Worm (Caenorhabditis elegans) whole organism, L4 larva: ENCODE measurements around the gene srw-109.

ENCODE experiments used
- D1046.2 ChIP-seq: fragments of 200-800 bp; sonication (Bioruptor generic); IDR thresholded peaks from 2 replicates; pipeline ENCODE4 v1.3.6; 2022; ENCODE audit warnings: missing genetic modification characterization, missing compliant biosample characterization
- F37D6.2 ChIP-seq: sonication (generic microtip); optimal IDR thresholded peaks from 2 replicates; lab custom pipeline; 2016; ENCODE audit warnings: mild to moderate bottlenecking, missing genetic modification characterization, missing compliant biosample characterization
- ama-1 ChIP-seq: fragments of 150-350 bp; optimal IDR thresholded peaks from 2 replicates; lab custom pipeline; 2014; ENCODE audit warnings: inconsistent platforms, mixed read lengths
- jun-1 ChIP-seq: fragments of 150-350 bp; optimal IDR thresholded peaks from 2 replicates; lab custom pipeline; 2014; ENCODE audit warnings: missing biosample characterization, missing genetic modification reagents, missing genetic modification characterization
- lim-7 ChIP-seq: fragments of 200-800 bp; sonication (Bioruptor generic); IDR thresholded peaks from 2 replicates; pipeline ENCODE4 v1.3.6; 2022; ENCODE audit warnings: missing genetic modification characterization, missing compliant biosample characterization
- lin-15B ChIP-seq: fragments of 150-350 bp; sonication (generic microtip); optimal IDR thresholded peaks from 3 replicates; lab custom pipeline; 2014; ENCODE audit warnings: missing biosample characterization, missing genetic modification characterization
- lin-38 ChIP-seq: fragments of 200-800 bp; sonication (Bioruptor generic); IDR thresholded peaks from 2 replicates; pipeline ENCODE4 v1.3.6; 2022; ENCODE audit warnings: missing genetic modification reagents, missing genetic modification characterization, missing compliant biosample characterization
- madf-5 ChIP-seq, 2 experiments: fragments of 200-800 bp; sonication (Bioruptor generic); IDR thresholded peaks; 2 replicates each; pipeline ENCODE4 v1.3.6; 2022; ENCODE audit warnings: missing compliant biosample characterization in 2 of 2, missing genetic modification characterization in 2 of 2

DNA sequence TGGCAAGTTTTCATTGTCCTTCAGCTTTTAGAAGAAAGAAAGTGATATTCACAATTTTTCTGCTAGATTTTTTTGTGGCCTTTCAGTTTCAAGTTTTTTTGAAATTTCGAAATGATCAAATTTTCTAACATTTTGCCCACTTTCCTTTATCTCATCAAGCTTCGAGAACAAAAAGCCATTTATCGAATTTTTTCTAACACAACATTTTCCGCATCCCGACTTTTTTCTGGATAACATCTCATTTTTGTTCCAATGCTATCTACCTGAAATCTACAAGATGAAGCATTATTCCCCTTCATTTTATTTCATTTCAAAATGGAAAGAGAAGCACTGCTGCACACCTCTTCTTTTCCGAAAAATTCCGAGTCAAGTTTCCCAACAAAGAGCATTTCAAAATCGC, 15.8 kb downstream of the srw-109 start, which contains the start of gene ZK488.5:
- no peak for TF ChIP-seq lin-38 (GFP tag; lab: Robert Waterston, UW)
- no peak for TF ChIP-seq lin-15B (tag; lab: Kevin White, UChicago)
- TF ChIP-seq madf-5 (GFP tag; IDR thresholded peaks at IDR 0.05; lab: Robert Waterston, UW) = no peak
- no peak for TF ChIP-seq ama-1
- TF ChIP-seq jun-1 (tag; lab: Kevin White, UChicago) = no peak
- no peak for TF ChIP-seq lim-7 (GFP tag; lab: Robert Waterston, UW)
- no peak for TF ChIP-seq D1046.2 (GFP tag; lab: Robert Waterston, UW)
- TF ChIP-seq F37D6.2 = no peak
